Worm (Caenorhabditis elegans) whole organism, young adult: ENCODE measurements around the gene K01A6.6.

Experiments
- B0035.1 ChIP-seq: sonication (generic microtip); optimal IDR thresholded peaks from 2 replicates; lab custom pipeline; 2016; ENCODE audit warnings: missing genetic modification characterization, mild to moderate bottlenecking, missing compliant biosample characterization, missing genotype, missing genetic modification reagents
- B0336.3 ChIP-seq: fragments of 200-800 bp; sonication (Bioruptor generic); IDR thresholded peaks from 2 replicates; pipeline ENCODE4 v1.3.6; 2022; ENCODE audit warnings: missing genetic modification characterization, missing compliant biosample characterization
- F23B12.7 ChIP-seq: sonication (generic microtip); optimal IDR thresholded peaks from 2 replicates; lab custom pipeline; 2017; ENCODE audit warnings: missing genetic modification characterization, mild to moderate bottlenecking, missing compliant biosample characterization, antibody characterized with exemption, moderate library complexity; ENCODE audit not compliant: insufficient read depth
- F57C9.4 ChIP-seq: sonication (generic microtip); optimal IDR thresholded peaks from 2 replicates; lab custom pipeline; 2017; ENCODE audit warnings: mild to moderate bottlenecking, missing genetic modification characterization, missing compliant biosample characterization
- K11D2.4 ChIP-seq: fragments of 200-800 bp; sonication (Bioruptor generic); IDR thresholded peaks from 2 replicates; pipeline ENCODE4 v1.3.6; 2022; ENCODE audit warnings: missing genetic modification reagents, missing genetic modification characterization, missing compliant biosample characterization
- T26A5.8 ChIP-seq: sonication (generic microtip); optimal IDR thresholded peaks from 2 replicates; lab custom pipeline; 2016; ENCODE audit warnings: missing genetic modification characterization, missing compliant biosample characterization
- Y67H2A.10 ChIP-seq: fragments of 200-800 bp; sonication (Bioruptor generic); conservative IDR thresholded peaks from 2 replicates; pipeline ENCODE4 v1.3.6; 2022; ENCODE audit warnings: missing genetic modification reagents, missing genetic modification characterization, missing compliant biosample characterization
- attf-3 ChIP-seq: fragments of 200-800 bp; sonication (Bioruptor generic); conservative IDR thresholded peaks from 2 replicates; pipeline ENCODE4 v1.3.6; 2022; ENCODE audit warnings: missing genetic modification reagents, missing genetic modification characterization, missing compliant biosample characterization
- cebp-2 ChIP-seq: fragments of 200-800 bp; sonication (Bioruptor generic); IDR thresholded peaks from 2 replicates; pipeline ENCODE4 v1.3.6; 2022; ENCODE audit warnings: missing genetic modification characterization, missing compliant biosample characterization
- ceh-27 ChIP-seq: fragments of 200-800 bp; sonication (Bioruptor generic); optimal IDR thresholded peaks from 2 replicates; lab custom pipeline; 2018; ENCODE audit warnings: mild to moderate bottlenecking, missing genetic modification characterization, moderate library complexity, missing compliant biosample characterization
- egl-18 ChIP-seq: fragments of 200-800 bp; sonication (Bioruptor generic); IDR thresholded peaks from 2 replicates; pipeline ENCODE4 v1.3.6; 2022; ENCODE audit warnings: missing genetic modification reagents, missing genetic modification characterization, missing compliant biosample characterization
- fkh-3 ChIP-seq: sonication (generic microtip); optimal IDR thresholded peaks from 2 replicates; lab custom pipeline; 2016; ENCODE audit warnings: mild to moderate bottlenecking, missing genetic modification characterization, missing compliant biosample characterization
- gei-17 ChIP-seq: fragments of 200-800 bp; sonication (Bioruptor generic); optimal IDR thresholded peaks from 2 replicates; lab custom pipeline; 2018; ENCODE audit warnings: mild to moderate bottlenecking, missing genetic modification characterization, missing compliant biosample characterization
- him-1 ChIP-seq: sonication (generic microtip); optimal IDR thresholded peaks from 2 replicates; lab custom pipeline; 2016; ENCODE audit warnings: missing genotype, missing genetic modification reagents, missing genetic modification characterization, missing compliant biosample characterization
- hlh-26 ChIP-seq: fragments of 200-800 bp; sonication (Bioruptor generic); conservative IDR thresholded peaks from 2 replicates; pipeline ENCODE4 v1.3.6; 2022; ENCODE audit warnings: missing genetic modification reagents, missing genetic modification characterization, missing compliant biosample characterization
- hmg-20 ChIP-seq: fragments of 200-800 bp; sonication (Bioruptor generic); IDR thresholded peaks from 2 replicates; pipeline ENCODE4 v1.3.6; 2022; ENCODE audit warnings: missing genetic modification reagents, missing genetic modification characterization, missing compliant biosample characterization
- let-526 ChIP-seq: fragments of 200-800 bp; sonication (Bioruptor generic); IDR thresholded peaks from 2 replicates; pipeline ENCODE4 v1.3.6; 2022; ENCODE audit warnings: missing genetic modification reagents, missing genetic modification characterization, missing compliant biosample characterization
- lin-35 ChIP-seq, 3 experiments: fragments of 150-350 bp in 2 of 3; sonication (generic microtip) in 1 of 3; optimal IDR thresholded peaks; 2 replicates each; lab custom pipeline; 2014 to 2018; ENCODE audit warnings: missing biosample characterization in 3 of 3, missing genetic modification characterization in 3 of 3, missing genetic modification reagents in 3 of 3
- lsl-1 ChIP-seq: fragments of 200-800 bp; sonication (Bioruptor generic); optimal IDR thresholded peaks from 2 replicates; lab custom pipeline; 2018; ENCODE audit warnings: mild to moderate bottlenecking, missing genetic modification characterization, moderate library complexity, missing compliant biosample characterization
- madf-10 ChIP-seq: sonication (generic microtip); optimal IDR thresholded peaks from 2 replicates; lab custom pipeline; 2016; ENCODE audit warnings: mild to moderate bottlenecking, missing genetic modification characterization, missing compliant biosample characterization
- madf-3 ChIP-seq: fragments of 200-800 bp; sonication (Bioruptor generic); IDR thresholded peaks from 2 replicates; pipeline ENCODE4 v1.3.6; 2022; ENCODE audit warnings: missing genetic modification reagents, missing genetic modification characterization, missing compliant biosample characterization
- nhr-120 ChIP-seq: fragments of 200-800 bp; sonication (Bioruptor generic); IDR thresholded peaks from 2 replicates; pipeline ENCODE4 v1.3.6; 2022; ENCODE audit warnings: missing genetic modification characterization, missing compliant biosample characterization
- nhr-27 ChIP-seq: fragments of 200-800 bp; sonication (Bioruptor generic); optimal IDR thresholded peaks from 2 replicates; lab custom pipeline; 2018; ENCODE audit warnings: mild to moderate bottlenecking, missing genetic modification characterization, moderate library complexity, missing compliant biosample characterization
- nhr-80 ChIP-seq: sonication (generic microtip); optimal IDR thresholded peaks from 2 replicates; lab custom pipeline; 2016; ENCODE audit warnings: missing genetic modification characterization, missing compliant biosample characterization
- sea-2 ChIP-seq: fragments of 200-800 bp; sonication (Bioruptor generic); IDR thresholded peaks from 2 replicates; pipeline ENCODE4 v1.3.6; 2022; ENCODE audit warnings: missing genetic modification characterization, missing compliant biosample characterization
- snpc-1.3 ChIP-seq: sonication (generic microtip); optimal IDR thresholded peaks from 2 replicates; lab custom pipeline; 2017; ENCODE audit warnings: missing genetic modification characterization, mild to moderate bottlenecking, missing compliant biosample characterization, antibody characterized with exemption, moderate library complexity, missing genotype, missing genetic modification reagents; ENCODE audit not compliant: insufficient read depth
- snpc-4 ChIP-seq, 5 experiments: fragments of 150-350 bp in 1 of 5; sonication (generic microtip) in 4 of 5; optimal IDR thresholded peaks; 2 replicates each; lab custom pipeline; 2014 to 2018; ENCODE audit warnings: missing genetic modification characterization in 5 of 5, missing biosample characterization in 3 of 5, antibody characterized with exemption in 2 of 5, mild to moderate bottlenecking in 2 of 5, missing compliant biosample characterization in 2 of 5, missing genotype in 2 of 5, moderate library complexity in 2 of 5, missing genetic modification reagents in 1 of 5
- unc-62 ChIP-seq: fragments of 150-350 bp; optimal IDR thresholded peaks from 2 replicates; lab custom pipeline; 2014; ENCODE audit warnings: missing biosample characterization, missing genetic modification reagents, missing genetic modification characterization
- ztf-22 ChIP-seq: fragments of 200-800 bp; sonication (Bioruptor generic); optimal IDR thresholded peaks from 2 replicates; lab custom pipeline; 2018; ENCODE audit warnings: mild to moderate bottlenecking, missing genetic modification characterization, moderate library complexity, missing compliant biosample characterization

The K01A6.6 gene

DNA sequence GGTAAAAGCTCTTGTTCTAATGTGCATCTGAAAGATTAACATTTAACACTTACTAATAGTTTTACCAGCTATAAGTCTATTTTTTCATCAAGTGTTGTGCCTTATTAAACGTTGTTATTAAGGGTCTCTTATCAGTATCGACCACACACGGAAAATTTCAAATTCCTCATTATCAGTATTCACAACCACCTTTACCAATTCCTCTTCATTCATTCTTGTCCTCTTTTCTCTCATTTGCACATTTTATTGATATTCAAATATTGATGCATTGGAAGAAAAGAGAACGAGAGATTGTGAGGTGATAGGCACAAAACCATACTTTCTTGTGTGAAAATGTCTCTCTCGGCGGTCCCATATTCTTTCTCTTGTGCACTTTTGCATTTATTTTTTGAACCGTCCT, 13.2 kb upstream of the K01A6.6 start:
- TF ChIP-seq nhr-27 (tag; lab: Kevin White, UChicago): no peak
- no peak for TF ChIP-seq hmg-20 (GFP tag; lab: Robert Waterston, UW)
- TF ChIP-seq B0336.3 (GFP tag; lab: Robert Waterston, UW): no peak
- no peak for TF ChIP-seq F23B12.7 (tag; lab: Kevin White, UChicago)
- no peak for TF ChIP-seq cebp-2
- TF ChIP-seq nhr-80: peak; percentile 54
- TF ChIP-seq, all 124 proteins: peak for 1

DNA sequence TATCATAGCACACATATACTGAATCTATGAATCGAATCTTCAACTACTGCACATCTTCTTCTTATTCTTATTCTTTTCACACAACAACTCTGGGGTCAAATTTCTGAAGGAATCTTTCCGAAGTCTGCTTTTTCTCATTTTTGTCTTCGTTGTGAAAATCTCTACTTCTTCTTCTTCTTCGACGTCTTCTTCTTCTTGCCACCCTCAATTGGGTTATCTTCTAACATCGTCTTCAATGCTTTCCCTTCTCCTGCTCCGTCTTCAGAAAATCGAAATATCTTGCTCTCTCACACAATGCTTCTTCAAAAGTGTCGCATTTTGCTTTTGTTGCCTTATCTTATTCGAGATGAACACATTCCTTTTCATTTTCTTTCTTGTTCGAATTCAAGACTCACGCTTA, 11.9 kb upstream of the K01A6.6 start:
- TF ChIP-seq ceh-27 (GFP tag; lab: Kevin White, UChicago) (no peak), madf-3 (GFP tag; lab: Robert Waterston, UW) (no peak), gei-17 (GFP tag; lab: Kevin White, UChicago) (no peak), let-526 (GFP tag; lab: Robert Waterston, UW) (no peak), unc-62 (no peak), lsl-1 (GFP tag; lab: Kevin White, UChicago) (no peak), attf-3 (no peak)

DNA sequence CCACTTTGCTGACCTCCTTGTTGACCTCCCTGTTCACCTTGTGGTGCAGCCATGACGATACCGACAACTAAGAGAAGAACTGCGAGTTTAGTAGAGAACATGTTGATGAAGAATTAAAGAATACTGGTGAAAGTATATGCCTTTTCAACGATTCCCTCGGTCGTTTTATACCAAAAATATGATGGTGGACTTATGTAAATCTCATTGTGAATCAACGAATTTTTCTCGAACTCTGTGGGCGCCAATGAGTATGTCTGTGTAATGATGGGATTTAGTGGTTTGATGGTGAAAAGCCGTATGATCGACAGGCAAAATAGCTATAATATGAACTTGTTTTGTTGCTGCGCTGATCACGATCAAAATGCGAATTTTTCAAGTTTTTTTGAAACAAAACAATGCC, 2.1 kb downstream of the K01A6.6 start, which contains the start of gene K01A6.8:
Gene K01A6.8, minus strand, starts transcription at position 101 of the 400 bp plus-strand sequence.
- TF ChIP-seq T26A5.8 (tag; lab: Kevin White, UChicago) (no peak), egl-18 (GFP tag; lab: Robert Waterston, UW) (no peak), snpc-1.3 (tag; lab: Kevin White, UChicago) (no peak), ceh-27 (GFP tag; lab: Kevin White, UChicago) (no peak), lin-35 (GFP tag; optimal IDR thresholded peaks at IDR 0.05; lab: Kevin White, UChicago) (no peak), Y67H2A.10 (GFP tag; lab: Robert Waterston, UW) (no peak), hlh-26 (GFP tag; lab: Robert Waterston, UW) (no peak), nhr-120 (GFP tag; lab: Robert Waterston, UW) (no peak), F57C9.4 (tag; lab: Kevin White, UChicago) (no peak), ztf-22 (GFP tag; lab: Kevin White, UChicago) (no peak), sea-2 (GFP tag; lab: Robert Waterston, UW) (no peak)
- TF ChIP-seq, all 124 proteins: peak for 0

DNA sequence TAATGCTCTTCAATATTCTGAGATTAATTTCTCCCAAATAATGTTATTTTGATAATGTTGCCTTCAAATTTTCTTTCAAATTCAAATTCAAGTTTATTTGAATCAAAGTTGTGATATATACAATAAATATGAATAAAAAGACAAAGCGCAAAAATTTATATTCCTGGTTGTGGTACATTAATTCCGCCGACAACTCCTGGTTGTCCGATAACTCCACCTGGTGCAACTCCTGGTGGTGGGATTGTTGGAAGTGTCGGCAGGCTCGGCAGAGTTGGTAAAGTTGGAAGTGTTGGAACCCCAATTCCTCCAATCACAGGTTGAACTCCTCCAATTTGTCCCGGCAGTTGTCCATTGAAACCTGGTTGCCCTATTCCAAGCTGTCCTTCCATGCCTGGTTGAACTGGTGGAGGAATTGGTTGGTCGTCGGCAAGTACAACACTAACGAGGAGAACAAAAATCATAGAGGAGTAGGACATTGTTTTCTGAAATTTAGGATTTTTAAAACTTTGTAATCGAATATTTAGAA, 3.0 kb downstream of the K01A6.6 start, which contains the start of gene K01A6.7:
Gene K01A6.7, minus strand, starts transcription at position 476 of the 526 bp plus-strand sequence.
- TF ChIP-seq K11D2.4 (GFP tag; lab: Robert Waterston, UW) (no peak), him-1 (tag; lab: Kevin White, UChicago) (no peak)
- TF ChIP-seq, all 124 proteins: peak for 0

DNA sequence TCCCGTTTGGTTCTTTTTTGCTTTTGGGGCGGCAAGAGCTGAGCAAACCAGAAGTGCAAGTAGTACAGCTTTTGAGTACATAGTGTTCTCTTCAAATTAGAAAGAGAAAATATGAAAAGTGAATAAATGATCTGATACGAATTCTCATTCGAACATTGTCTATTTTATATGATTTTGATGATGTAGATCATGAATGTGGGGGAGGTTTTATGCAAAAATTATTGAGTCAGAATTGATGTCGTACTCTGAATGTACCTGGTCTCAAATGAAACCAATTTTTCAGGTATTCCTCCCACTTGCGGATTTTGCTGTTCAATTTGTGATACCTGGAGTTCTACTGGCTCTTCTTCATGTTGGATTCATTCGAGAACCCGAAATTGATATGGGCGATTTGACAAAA, 5.1 kb downstream of the K01A6.6 start, which contains the start of gene K01A6.4:
Gene K01A6.4, minus strand, starts transcription at position 101 of the 400 bp plus-strand sequence.
- no peak for TF ChIP-seq fkh-3 (tag; lab: Kevin White, UChicago)
- TF ChIP-seq, all 124 proteins: peak for 0

DNA sequence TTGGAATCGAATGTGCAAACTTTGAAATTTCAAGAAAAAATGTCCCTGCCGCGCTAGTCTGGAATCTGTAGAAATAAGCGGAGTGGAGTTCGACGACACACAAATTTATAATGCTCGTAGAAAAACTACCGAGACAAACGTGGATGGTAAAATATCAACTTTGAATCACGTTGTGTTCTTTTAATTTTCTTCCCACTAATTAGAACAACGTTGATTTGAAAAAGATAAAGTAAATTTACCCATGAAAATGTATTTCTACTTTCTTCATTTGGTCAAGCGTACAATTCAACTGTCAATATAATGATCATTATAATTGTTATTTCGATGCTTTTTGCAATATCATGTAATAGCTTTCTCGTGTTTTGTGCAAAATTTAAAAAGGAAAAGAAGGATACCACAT, 7.3 kb downstream of the K01A6.6 start, which contains the start of gene K01A6.5:
Gene K01A6.5, plus strand, starts transcription at position 301 of the 400 bp plus-strand sequence.
- TF ChIP-seq madf-10 (tag; lab: Kevin White, UChicago) (no peak), B0035.1 (no peak), snpc-4 (GFP tag; optimal IDR thresholded peaks at IDR 0.05; lab: Kevin White, UChicago) (no peak), snpc-4 (tag; optimal IDR thresholded peaks at IDR 0.05; lab: Kevin White, UChicago) (no peak), nhr-120 (GFP tag; lab: Robert Waterston, UW) (no peak)
